Fruit fly (Drosophila melanogaster): ENCODE data around the gene GIIIspla2.

- TF ChIP-seq insv (optimal IDR thresholded peaks at IDR 0.05), result no peak
- TF ChIP-seq ttk (optimal IDR thresholded peaks at IDR 0.05), result no peak
- no peak for TF ChIP-seq psq (optimal IDR thresholded peaks at IDR 0.05)
- TF ChIP-seq h (optimal IDR thresholded peaks at IDR 0.05), result no peak
Measured at dm6 chrX:8152718-8153117, 4.7 kb upstream of the GIIIspla2 start, which contains the start of gene CG18262.
